Worm (Caenorhabditis elegans) whole organism, L1 larva: ENCODE data around the gene F36G9.3.

Experiments
- aly-2 ChIP-seq: fragments of 150-350 bp; optimal IDR thresholded peaks from 2 replicates; lab custom pipeline; 2014; ENCODE audit warnings: missing biosample characterization, missing genetic modification characterization
- efl-1 ChIP-seq, 4 experiments: fragments of 150-350 bp; optimal IDR thresholded peaks in 3 of 4; peaks in 1 of 4; 1 replicate in 1 of 4; 2 replicates in 3 of 4; lab custom pipeline; 2014; ENCODE audit warnings: missing biosample characterization in 2 of 4, missing genetic modification characterization in 2 of 4, missing genetic modification reagents in 2 of 4
- egl-27 ChIP-seq, 2 experiments: fragments of 150-350 bp in 1 of 2; sonication (generic microtip); optimal IDR thresholded peaks; 3 replicates each; lab custom pipeline; 2017 to 2018; ENCODE audit warnings: missing biosample characterization in 2 of 2, missing genetic modification characterization in 2 of 2, missing genetic modification reagents in 2 of 2
- elt-2 ChIP-seq: sonication (generic microtip); optimal IDR thresholded peaks from 2 replicates; lab custom pipeline; 2016; ENCODE audit warnings: missing genetic modification characterization, mild to moderate bottlenecking, inconsistent platforms, missing compliant biosample characterization, missing genetic modification reagents
- fkh-10 ChIP-seq: sonication (generic microtip); optimal IDR thresholded peaks from 2 replicates; lab custom pipeline; 2017; ENCODE audit warnings: missing biosample characterization, missing genetic modification reagents, missing genetic modification characterization
- fkh-8 ChIP-seq: sonication (generic microtip); optimal IDR thresholded peaks from 2 replicates; lab custom pipeline; 2016; ENCODE audit warnings: mild to moderate bottlenecking, missing genetic modification characterization, missing compliant biosample characterization
- hpl-2 ChIP-seq: fragments of 150-350 bp; optimal IDR thresholded peaks from 2 replicates; lab custom pipeline; 2014; ENCODE audit warnings: missing biosample characterization, missing genetic modification reagents, missing genetic modification characterization
- mdl-1 ChIP-seq, 2 experiments: fragments of 150-350 bp; optimal IDR thresholded peaks; 2 replicates each; lab custom pipeline; 2014 to 2017; ENCODE audit warnings: missing biosample characterization in 2 of 2, missing genetic modification characterization in 2 of 2, inconsistent platforms in 1 of 2
- nhr-28 ChIP-seq: fragments of 150-350 bp; optimal IDR thresholded peaks from 2 replicates; lab custom pipeline; 2014; ENCODE audit warnings: missing biosample characterization, missing genetic modification characterization
- nhr-85 ChIP-seq: sonication (generic microtip); peaks from one replicate; lab custom pipeline; 2016; ENCODE audit warnings: missing genetic modification characterization, inconsistent platforms, missing compliant biosample characterization
- skn-1 ChIP-seq: fragments of 150-350 bp; optimal IDR thresholded peaks from 2 replicates; lab custom pipeline; 2014; ENCODE audit warnings: missing biosample characterization, missing genetic modification characterization
- unc-62 ChIP-seq: fragments of 150-350 bp; optimal IDR thresholded peaks from 2 replicates; lab custom pipeline; 2014; ENCODE audit warnings: missing biosample characterization, missing genetic modification reagents, missing genetic modification characterization
- xbp-1 ChIP-seq: sonication (generic microtip); optimal IDR thresholded peaks from 2 replicates; lab custom pipeline; 2016; ENCODE audit warnings: missing genetic modification characterization, missing compliant biosample characterization
- zag-1 ChIP-seq: fragments of 150-350 bp; optimal IDR thresholded peaks from 2 replicates; lab custom pipeline; 2014; ENCODE audit warnings: missing biosample characterization, missing genetic modification characterization

ce11 chrV:15920273-15920672 is 36.9 kb upstream of the F36G9.3 start, which contains the start of gene F35E8.10:
- TF ChIP-seq skn-1 (tag; lab: Kevin White, UChicago) (no peak), fkh-10 (no peak), mdl-1 (tag; optimal IDR thresholded peaks at IDR 0.05; lab: Kevin White, UChicago) (no peak), unc-62 (GFP tag; lab: Kevin White, UChicago) (no peak), egl-27 (tag; optimal IDR thresholded peaks at IDR 0.05; lab: Kevin White, UChicago) (no peak), xbp-1 (tag; lab: Kevin White, UChicago) (no peak), fkh-8 (tag; lab: Kevin White, UChicago) (no peak), nhr-85 (tag; lab: Kevin White, UChicago) (no peak), aly-2 (tag; lab: Kevin White, UChicago) (no peak), efl-1 (optimal IDR thresholded peaks at IDR 0.05; lab: Kevin White, UChicago) (no peak), efl-1 (GFP tag; optimal IDR thresholded peaks at IDR 0.05 in 1 of 2; lab: Kevin White, UChicago) (no peak), zag-1 (no peak), elt-2 (tag; lab: Kevin White, UChicago) (no peak), hpl-2 (no peak), nhr-28 (tag; lab: Kevin White, UChicago) (no peak)
